Fruit fly (Drosophila melanogaster) whole organism, embryonic: ENCODE results near the gene CG33268.

ENCODE experiments used
- Awh ChIP-seq: fragments of 200-800 bp; sonication (Bioruptor generic); IDR thresholded peaks from 2 replicates; pipeline ENCODE4, ENCODE4 v1.3.6; 2022; ENCODE audit warnings: missing biosample characterization, missing genetic modification characterization
- CG10959 ChIP-seq: fragments of 200-800 bp; sonication (Bioruptor generic); IDR thresholded peaks from 2 replicates; pipeline ENCODE4 v1.3.6; 2022; ENCODE audit warnings: missing biosample characterization, missing genetic modification characterization
- CG11456 ChIP-seq: fragments of 200-800 bp; sonication (Bioruptor generic); IDR thresholded peaks from 3 replicates; pipeline ENCODE4 v1.3.6; 2022; ENCODE audit warnings: missing biosample characterization, missing genetic modification characterization
- CG11560 ChIP-seq: fragments of 200-800 bp; sonication (Bioruptor generic); IDR thresholded peaks from 3 replicates; pipeline ENCODE4 v1.3.6; 2022; ENCODE audit warnings: missing biosample characterization, missing genetic modification characterization
- CG12236 ChIP-seq: fragments of 200-800 bp; sonication (Bioruptor generic); optimal IDR thresholded peaks from 2 replicates; lab custom pipeline; 2016; ENCODE audit warnings: missing biosample characterization, missing genetic modification characterization
- CG15011 ChIP-seq: fragments of 200-800 bp; sonication (Bioruptor generic); optimal IDR thresholded peaks from 3 replicates; lab custom pipeline; 2018; ENCODE audit warnings: missing biosample characterization, mild to moderate bottlenecking, missing genetic modification characterization
- CG16863 ChIP-seq: fragments of 200-800 bp; sonication (Bioruptor generic); optimal IDR thresholded peaks from 3 replicates; lab custom pipeline; 2016; ENCODE audit warnings: missing biosample characterization, missing genetic modification characterization
- CG2875 ChIP-seq: fragments of 200-800 bp; sonication (Bioruptor generic); optimal IDR thresholded peaks from 2 replicates; lab custom pipeline; 2017; ENCODE audit warnings: missing biosample characterization, mild to moderate bottlenecking, missing genetic modification characterization, missing genetic modification reagents
- CG32532 ChIP-seq: fragments of 200-800 bp; sonication (Bioruptor generic); IDR thresholded peaks from 2 replicates; pipeline ENCODE4 v1.3.6; 2022; ENCODE audit warnings: missing biosample characterization, missing genetic modification characterization
- CG3281 ChIP-seq: fragments of 200-800 bp; sonication (Bioruptor generic); optimal IDR thresholded peaks from 3 replicates; lab custom pipeline; 2017; ENCODE audit warnings: missing biosample characterization, mild to moderate bottlenecking, missing genetic modification characterization
- CG3726 ChIP-seq: fragments of 200-800 bp; sonication (Bioruptor generic); IDR thresholded peaks from 3 replicates; pipeline ENCODE4, ENCODE4 v1.3.6; 2022; ENCODE audit warnings: missing biosample characterization, missing genetic modification characterization
- CG43689 ChIP-seq: fragments of 200-800 bp; sonication (Bioruptor generic); IDR thresholded peaks from 2 replicates; pipeline ENCODE4 v1.3.6; 2022; ENCODE audit warnings: missing biosample characterization, missing genetic modification characterization
- CG4424 ChIP-seq: fragments of 200-800 bp; sonication (Bioruptor generic); optimal IDR thresholded peaks from 3 replicates; lab custom pipeline; 2016; ENCODE audit warnings: missing biosample characterization, missing genetic modification characterization
- CG5953 ChIP-seq: fragments of 200-800 bp; sonication (Bioruptor generic); IDR thresholded peaks from 2 replicates; pipeline ENCODE4 v1.3.6; 2022; ENCODE audit warnings: missing biosample characterization, missing genetic modification characterization
- CG6654 ChIP-seq: fragments of 200-800 bp; sonication (Bioruptor generic); optimal IDR thresholded peaks from 2 replicates; lab custom pipeline; 2017; ENCODE audit warnings: missing biosample characterization, mild to moderate bottlenecking, missing genetic modification characterization
- CG7839 ChIP-seq: fragments of 200-800 bp; sonication (Bioruptor generic); optimal IDR thresholded peaks from 3 replicates; lab custom pipeline; 2018; ENCODE audit warnings: missing biosample characterization, mild to moderate bottlenecking, missing genetic modification characterization, moderate library complexity
- CG9215 ChIP-seq: fragments of 200-800 bp; sonication (Bioruptor generic); IDR thresholded peaks from 2 replicates; pipeline ENCODE4 v1.3.6; 2022; ENCODE audit warnings: missing biosample characterization, missing genetic modification characterization
- CG9437 ChIP-seq: fragments of 200-800 bp; sonication (Bioruptor generic); optimal IDR thresholded peaks from 2 replicates; lab custom pipeline; 2018; ENCODE audit warnings: missing biosample characterization, mild to moderate bottlenecking, missing genetic modification characterization
- CoRest ChIP-seq: fragments of 200-800 bp; sonication (Bioruptor generic); optimal IDR thresholded peaks from 3 replicates; lab custom pipeline; 2018; ENCODE audit warnings: missing biosample characterization, mild to moderate bottlenecking, missing genetic modification characterization, moderate library complexity
- Eip74EF ChIP-seq, 2 experiments: fragments of 200-800 bp in 1 of 2; fragments of >200 bp in 1 of 2; sonication (Bioruptor generic) in 1 of 2; optimal IDR thresholded peaks; 2 replicates each; lab custom pipeline; 2017 to 2019; ENCODE audit warnings: missing biosample characterization in 2 of 2, missing genetic modification characterization in 2 of 2, mild to moderate bottlenecking in 1 of 2, moderate library complexity in 1 of 2
- Elba2 ChIP-seq: fragments of 200-800 bp; sonication (Bioruptor generic); optimal IDR thresholded peaks from 3 replicates; lab custom pipeline; 2016; ENCODE audit warnings: missing biosample characterization, missing genetic modification characterization
- HLH54F ChIP-seq: fragments of 200-800 bp; sonication (Bioruptor generic); optimal IDR thresholded peaks from 3 replicates; lab custom pipeline; 2016; ENCODE audit warnings: missing biosample characterization, missing genetic modification characterization
- Hr78 ChIP-seq, 2 experiments: fragments of 200-800 bp in 1 of 2; fragments of >200 bp in 1 of 2; sonication (Bioruptor generic) in 1 of 2; optimal IDR thresholded peaks; 2 replicates each; lab custom pipeline; 2017 to 2019; ENCODE audit warnings: missing biosample characterization in 2 of 2, missing genetic modification characterization in 2 of 2, mild to moderate bottlenecking in 1 of 2, moderate library complexity in 1 of 2
- Jarid2 ChIP-seq: fragments of 200-800 bp; sonication (Bioruptor generic); optimal IDR thresholded peaks from 3 replicates; lab custom pipeline; 2017; ENCODE audit warnings: mild to moderate bottlenecking, missing biosample characterization, missing genetic modification reagents, missing genetic modification characterization
- Lpt ChIP-seq: fragments of >200 bp; optimal IDR thresholded peaks from 2 replicates; lab custom pipeline; 2018; ENCODE audit warnings: missing biosample characterization, missing genetic modification characterization
- Mrtf ChIP-seq: fragments of 200-800 bp; sonication (Bioruptor generic); IDR thresholded peaks from 3 replicates; pipeline ENCODE4 v1.3.6; 2022; ENCODE audit warnings: missing biosample characterization, missing genetic modification characterization
- Nf-YA ChIP-seq: fragments of 200-800 bp; sonication (Bioruptor generic); IDR thresholded peaks from 2 replicates; pipeline ENCODE4 v1.3.6; 2022; ENCODE audit warnings: missing biosample characterization, missing genetic modification characterization
- Nf-YB ChIP-seq: fragments of 200-800 bp; sonication (Bioruptor generic); optimal IDR thresholded peaks from 3 replicates; lab custom pipeline; 2019; ENCODE audit warnings: missing biosample characterization, mild to moderate bottlenecking, missing genetic modification characterization, moderate library complexity
- Nf-YC ChIP-seq: fragments of 200-800 bp; optimal IDR thresholded peaks from 3 replicates; lab custom pipeline; 2019; ENCODE audit warnings: missing biosample characterization, mild to moderate bottlenecking, missing genetic modification characterization, moderate library complexity
- Oaz ChIP-seq: fragments of 200-800 bp; sonication (Bioruptor generic); IDR thresholded peaks from 2 replicates; pipeline ENCODE4 v1.3.6; 2022; ENCODE audit warnings: missing biosample characterization, missing genetic modification characterization
- Scr ChIP-seq: fragments of 200-800 bp; sonication (Bioruptor generic); IDR thresholded peaks from 2 replicates; pipeline ENCODE4 v1.3.6; 2022; ENCODE audit warnings: missing biosample characterization, missing genetic modification characterization; ENCODE audit not compliant: partially characterized antibody
- Sry-β ChIP-seq: fragments of 200-800 bp; sonication (Bioruptor generic); optimal IDR thresholded peaks from 2 replicates; lab custom pipeline; 2018; ENCODE audit warnings: missing biosample characterization, mild to moderate bottlenecking, missing genetic modification characterization, moderate library complexity
- ab ChIP-seq: fragments of 200-800 bp; sonication (Bioruptor generic); optimal IDR thresholded peaks from 2 replicates; lab custom pipeline; 2016; ENCODE audit warnings: missing biosample characterization, missing genetic modification characterization
- ato ChIP-seq: fragments of 200-800 bp; sonication (Bioruptor generic); IDR thresholded peaks from 2 replicates; pipeline ENCODE4 v1.3.6; 2022; ENCODE audit warnings: missing biosample characterization, missing genetic modification characterization; ENCODE audit not compliant: partially characterized antibody
- bsh ChIP-seq, 2 experiments: fragments of 200-800 bp; sonication (Bioruptor generic); optimal IDR thresholded peaks; 2 replicates each; lab custom pipeline; 2017 to 2018; ENCODE audit warnings: mild to moderate bottlenecking in 2 of 2, missing biosample characterization in 2 of 2, missing genetic modification characterization in 2 of 2, moderate library complexity in 1 of 2
- ci ChIP-seq: fragments of 200-800 bp; sonication (Bioruptor generic); IDR thresholded peaks from 3 replicates; pipeline ENCODE4 v1.3.6; 2022; ENCODE audit warnings: missing biosample characterization, missing genetic modification characterization
- dati ChIP-seq: fragments of 200-800 bp; sonication (Bioruptor generic); IDR thresholded peaks from 2 replicates; pipeline ENCODE4 v1.3.6; 2022; ENCODE audit warnings: missing biosample characterization, missing genetic modification characterization
- fu2 ChIP-seq: fragments of 200-800 bp; sonication (Bioruptor generic); optimal IDR thresholded peaks from 2 replicates; lab custom pipeline; 2016; ENCODE audit warnings: missing biosample characterization, missing genetic modification characterization
- gce ChIP-seq: fragments of 200-800 bp; sonication (Bioruptor generic); IDR thresholded peaks from 3 replicates; pipeline ENCODE4 v1.3.6; 2022; ENCODE audit warnings: missing biosample characterization, missing genetic modification characterization
- gt ChIP-seq: fragments of 200-800 bp; sonication (Bioruptor generic); IDR thresholded peaks from 2 replicates; pipeline ENCODE4 v1.3.6; 2022; ENCODE audit warnings: missing biosample characterization, missing genetic modification characterization
- insv ChIP-seq, 2 experiments: fragments of 200-800 bp; sonication (Bioruptor generic); optimal IDR thresholded peaks; 3 replicates each; lab custom pipeline; 2016 to 2018; ENCODE audit warnings: missing biosample characterization in 2 of 2, missing genetic modification characterization in 2 of 2
- oc ChIP-seq: fragments of 200-800 bp; sonication (Bioruptor generic); optimal IDR thresholded peaks from 2 replicates; lab custom pipeline; 2018; ENCODE audit warnings: missing biosample characterization, mild to moderate bottlenecking, missing genetic modification characterization, moderate library complexity
- pita ChIP-seq: fragments of 200-800 bp; sonication (Bioruptor generic); optimal IDR thresholded peaks from 2 replicates; lab custom pipeline; 2017; ENCODE audit warnings: missing biosample characterization, mild to moderate bottlenecking, missing genetic modification characterization
- repo ChIP-seq: fragments of 200-800 bp; sonication (Bioruptor generic); optimal IDR thresholded peaks from 2 replicates; lab custom pipeline; 2016; ENCODE audit warnings: missing biosample characterization, missing genetic modification characterization
- sc ChIP-seq, 3 experiments: fragments of >200 bp in 2 of 3; fragments of 200-800 bp in 1 of 3; sonication (Bioruptor generic) in 1 of 3; optimal IDR thresholded peaks; 2 replicates in 2 of 3; 3 replicates in 1 of 3; lab custom pipeline; 2017; ENCODE audit warnings: mild to moderate bottlenecking in 1 of 3, missing biosample characterization in 1 of 3, missing genetic modification characterization in 1 of 3, missing genetic modification reagents in 1 of 3
- sug ChIP-seq: fragments of 200-800 bp; optimal IDR thresholded peaks from 2 replicates; lab custom pipeline; 2019; ENCODE audit warnings: missing biosample characterization, mild to moderate bottlenecking, missing genetic modification characterization, moderate library complexity
- tin ChIP-seq: fragments of 200-800 bp; sonication (Bioruptor generic); optimal IDR thresholded peaks from 3 replicates; lab custom pipeline; 2016; ENCODE audit warnings: missing biosample characterization, missing genetic modification characterization
- tx ChIP-seq: fragments of 200-800 bp; sonication (Bioruptor generic); optimal IDR thresholded peaks from 2 replicates; lab custom pipeline; 2016; ENCODE audit warnings: missing biosample characterization, missing genetic modification characterization
- wdn ChIP-seq: fragments of 200-800 bp; sonication (Bioruptor generic); IDR thresholded peaks from 2 replicates; pipeline ENCODE4 v1.3.6; 2022; ENCODE audit warnings: missing biosample characterization, missing genetic modification characterization

CG33268 gene

dm6 chr3L:11554338-11554737, 36.7 kb downstream of the CG33268 start (continued):
- TF ChIP-seq Nf-YA (GFP tag; lab: Robert Waterston, UW) (0 out of 2 replicates have a peak, but pooled peaks have one; percentile 40), insv (GFP tag; optimal IDR thresholded peaks at IDR 0.05; lab: Kevin White, UChicago) (peak in 1 of 2 experiments; percentile 12), CoRest (peak; percentile 85), tin (GFP tag; lab: Kevin White, UChicago) (peak; percentile 85), Elba2 (GFP tag; lab: Kevin White, UChicago) (peak; percentile 59), CG12236 (GFP tag; lab: Kevin White, UChicago) (peak; percentile 65), Jarid2 (no peak), dati (peak; percentile 54; the same call in 1 of the 2 replicates), CG2875 (GFP tag; lab: Kevin White, UChicago) (peak; percentile 78), pita (no peak), CG15011 (GFP tag; lab: Kevin White, UChicago) (peak; percentile 9), sc (optimal IDR thresholded peaks at IDR 0.05; lab: Kevin White, UChicago) (no peak), sc (GFP tag; optimal IDR thresholded peaks at IDR 0.05; lab: Kevin White, UChicago) (peak; percentile 91), Oaz (no peak), sug (peak; percentile 11), CG32532 (peak; percentile 56; the same call in 1 of the 2 replicates), tx (GFP tag; lab: Kevin White, UChicago) (peak; percentile 56), CG11456 (GFP tag; lab: Robert Waterston, UW) (peak; percentile 63; the same call in 1 of the 3 replicates), repo (GFP tag; lab: Kevin White, UChicago) (peak; percentile 65), CG6654 (GFP tag; lab: Kevin White, UChicago) (peak; percentile 48), bsh (GFP tag; optimal IDR thresholded peaks at IDR 0.05; lab: Kevin White, UChicago) (peak in 1 of 2 experiments; percentile 94), CG7839 (tag; lab: Kevin White, UChicago) (peak; percentile 85), CG5953 (GFP tag; lab: Robert Waterston, UW) (no peak), Mrtf (GFP tag; lab: Robert Waterston, UW) (peak; percentile 61; the same call in 2 of the 3 replicates), fu2 (GFP tag; lab: Kevin White, UChicago) (peak; percentile 11), Scr (GFP tag; lab: Robert Waterston, UW) (no peak), CG11560 (tag; lab: Robert Waterston, UW) (no peak), CG16863 (GFP tag; lab: Kevin White, UChicago) (peak; percentile 60), ci (GFP tag; lab: Robert Waterston, UW) (peak; percentile 89), ato (GFP tag; lab: Robert Waterston, UW) (no peak), CG4424 (GFP tag; lab: Kevin White, UChicago) (peak; percentile 80), Awh (peak; percentile 61), Sry-β (GFP tag; lab: Kevin White, UChicago) (peak; percentile 40), Eip74EF (GFP tag; optimal IDR thresholded peaks at IDR 0.05; lab: Kevin White, UChicago) (peak in 1 of 2 experiments; percentile 76), oc (tag; lab: Kevin White, UChicago) (peak; percentile 80), CG43689 (GFP tag; lab: Robert Waterston, UW) (0 out of 2 replicates have a peak, but pooled peaks have one; percentile 32), CG10959 (GFP tag; lab: Robert Waterston, UW) (peak; percentile 95), CG9437 (GFP tag; lab: Kevin White, UChicago) (peak; percentile 59), ab (GFP tag; lab: Kevin White, UChicago) (peak; percentile 18), CG3281 (GFP tag; lab: Kevin White, UChicago) (peak; percentile 50), Lpt (GFP tag; lab: Kevin White, UChicago) (no peak), Hr78 (GFP tag; optimal IDR thresholded peaks at IDR 0.05; lab: Kevin White, UChicago) (peak in 1 of 2 experiments; percentile 60), Nf-YB (GFP tag; lab: Kevin White, UChicago) (peak; percentile 77), gt (GFP tag; lab: Robert Waterston, UW) (no peak), CG3726 (GFP tag; lab: Robert Waterston, UW) (0 out of 3 replicates have a peak, but pooled peaks have one; percentile 49), Nf-YC (tag; lab: Kevin White, UChicago) (peak; percentile 18), CG9215 (peak; percentile 47; the same call in 1 of the 2 replicates), wdn (GFP tag; lab: Robert Waterston, UW) (no peak), gce (GFP tag; lab: Robert Waterston, UW) (peak; percentile 39; the same call in 1 of the 3 replicates), HLH54F (GFP tag; lab: Kevin White, UChicago) (peak; percentile 51)
